Fruit fly (Drosophila melanogaster) whole organism, embryonic: Measurements from ENCODE around the gene Fcp3C.

Experiments
- Adf1 ChIP-seq: fragments of 200-800 bp; sonication (Bioruptor generic); IDR thresholded peaks from 2 replicates; pipeline ENCODE4 v1.3.6; 2022; ENCODE audit warnings: missing biosample characterization, missing genetic modification characterization
- C15 ChIP-seq: fragments of 200-800 bp; sonication (Bioruptor generic); IDR thresholded peaks from 3 replicates; pipeline ENCODE4 v1.3.6; 2022; ENCODE audit warnings: missing biosample characterization, missing genetic modification characterization
- CG1024 ChIP-seq: fragments of 200-800 bp; sonication (Bioruptor generic); IDR thresholded peaks from 2 replicates; pipeline ENCODE4 v1.3.6; 2022; ENCODE audit warnings: missing biosample characterization, missing genetic modification characterization
- CG11093 ChIP-seq: fragments of 200-800 bp; sonication (Bioruptor generic); IDR thresholded peaks from 3 replicates; pipeline ENCODE4 v1.3.6; 2022; ENCODE audit warnings: missing biosample characterization, missing genetic modification characterization
- CG13775 ChIP-seq: fragments of 200-800 bp; sonication (Bioruptor generic); optimal IDR thresholded peaks from 3 replicates; lab custom pipeline; 2017; ENCODE audit warnings: missing biosample characterization, mild to moderate bottlenecking, missing genetic modification characterization
- CG14860 ChIP-seq: fragments of 200-800 bp; sonication (Bioruptor generic); IDR thresholded peaks from 3 replicates; pipeline ENCODE4 v1.3.6; 2022; ENCODE audit warnings: missing biosample characterization, missing genetic modification characterization; ENCODE audit not compliant: partially characterized antibody
- CG14965 ChIP-seq: fragments of 200-800 bp; sonication (Bioruptor generic); optimal IDR thresholded peaks from 2 replicates; lab custom pipeline; 2016; ENCODE audit warnings: missing biosample characterization, missing genetic modification characterization, borderline replicate concordance
- CG16779 ChIP-seq: fragments of 200-800 bp; sonication (Bioruptor generic); IDR thresholded peaks from 2 replicates; pipeline ENCODE4 v1.3.6; 2022; ENCODE audit warnings: missing biosample characterization, missing genetic modification characterization
- CG16815 ChIP-seq: fragments of 200-800 bp; sonication (Bioruptor generic); optimal IDR thresholded peaks from 3 replicates; lab custom pipeline; 2017; ENCODE audit warnings: missing biosample characterization, mild to moderate bottlenecking, missing genetic modification characterization
- CG17802 ChIP-seq: fragments of 200-800 bp; sonication (Bioruptor generic); optimal IDR thresholded peaks from 2 replicates; lab custom pipeline; 2018; ENCODE audit warnings: missing biosample characterization, mild to moderate bottlenecking, missing genetic modification characterization, moderate library complexity
- CG2202 ChIP-seq: fragments of 200-800 bp; sonication (Bioruptor generic); optimal IDR thresholded peaks from 2 replicates; lab custom pipeline; 2018; ENCODE audit warnings: missing biosample characterization, mild to moderate bottlenecking, missing genetic modification characterization
- CG3726 ChIP-seq: fragments of 200-800 bp; sonication (Bioruptor generic); IDR thresholded peaks from 3 replicates; pipeline ENCODE4, ENCODE4 v1.3.6; 2022; ENCODE audit warnings: missing biosample characterization, missing genetic modification characterization
- CG4730 ChIP-seq: fragments of 200-800 bp; sonication (Bioruptor generic); IDR thresholded peaks from 2 replicates; pipeline ENCODE4 v1.3.6; 2022; ENCODE audit warnings: missing biosample characterization, missing genetic modification characterization
- CG4854 ChIP-seq: fragments of 200-800 bp; sonication (Bioruptor generic); optimal IDR thresholded peaks from 2 replicates; lab custom pipeline; 2016; ENCODE audit warnings: missing biosample characterization, missing genetic modification characterization, inconsistent platforms
- CG7928 ChIP-seq: fragments of 200-800 bp; sonication (Bioruptor generic); optimal IDR thresholded peaks from 2 replicates; lab custom pipeline; 2017; ENCODE audit warnings: missing biosample characterization, mild to moderate bottlenecking, missing genetic modification characterization
- CG8290 ChIP-seq, 3 experiments: fragments of 200-800 bp; sonication (Bioruptor generic); optimal IDR thresholded peaks; 2 replicates each; lab custom pipeline; 2016 to 2019; ENCODE audit warnings: missing biosample characterization in 3 of 3, missing genetic modification characterization in 3 of 3, mild to moderate bottlenecking in 2 of 3, moderate library complexity in 1 of 3
- CG9215 ChIP-seq: fragments of 200-800 bp; sonication (Bioruptor generic); IDR thresholded peaks from 2 replicates; pipeline ENCODE4 v1.3.6; 2022; ENCODE audit warnings: missing biosample characterization, missing genetic modification characterization
- CG9609 ChIP-seq: fragments of 200-800 bp; sonication (Bioruptor generic); optimal IDR thresholded peaks from 3 replicates; lab custom pipeline; 2016; ENCODE audit warnings: missing biosample characterization, missing genetic modification characterization
- CrebB ChIP-seq: fragments of 200-800 bp; sonication (Bioruptor generic); optimal IDR thresholded peaks from 3 replicates; lab custom pipeline; 2018; ENCODE audit warnings: missing biosample characterization, mild to moderate bottlenecking, missing genetic modification characterization
- Dp ChIP-seq: fragments of 200-800 bp; sonication (Bioruptor generic); optimal IDR thresholded peaks from 2 replicates; lab custom pipeline; 2018; ENCODE audit warnings: missing biosample characterization, mild to moderate bottlenecking, missing genetic modification characterization, moderate library complexity
- E2f2 ChIP-seq: fragments of 200-800 bp; sonication (Bioruptor generic); IDR thresholded peaks from 2 replicates; pipeline ENCODE4 v1.3.6; 2022; ENCODE audit warnings: missing biosample characterization, missing genetic modification characterization
- Gsc ChIP-seq: fragments of 200-800 bp; sonication (Bioruptor generic); IDR thresholded peaks from 2 replicates; pipeline ENCODE4 v1.3.6; 2022; ENCODE audit warnings: missing biosample characterization, missing genetic modification characterization
- HmgZ ChIP-seq: fragments of 200-800 bp; sonication (Bioruptor generic); optimal IDR thresholded peaks from 2 replicates; lab custom pipeline; 2018; ENCODE audit warnings: missing biosample characterization, mild to moderate bottlenecking, missing genetic modification characterization
- Kr ChIP-seq: fragments of 200-800 bp; sonication (Bioruptor generic); optimal IDR thresholded peaks from 2 replicates; lab custom pipeline; 2017; ENCODE audit warnings: missing biosample characterization, mild to moderate bottlenecking, missing genetic modification characterization
- Max ChIP-seq: fragments of 200-800 bp; sonication (Bioruptor generic); optimal IDR thresholded peaks from 2 replicates; lab custom pipeline; 2016; ENCODE audit warnings: missing biosample characterization, mild to moderate bottlenecking, missing genetic modification characterization
- Med ChIP-seq: fragments of 200-800 bp; sonication (Bioruptor generic); peaks from one replicate; lab custom pipeline; 2016; ENCODE audit warnings: missing biosample characterization, missing genetic modification characterization, mild to moderate bottlenecking, inconsistent platforms, moderate library complexity
- Meics ChIP-seq: fragments of 200-800 bp; sonication (Bioruptor generic); optimal IDR thresholded peaks from 2 replicates; lab custom pipeline; 2017; ENCODE audit warnings: missing biosample characterization, mild to moderate bottlenecking, missing genetic modification characterization
- Mes4 ChIP-seq: fragments of 200-800 bp; sonication (Bioruptor generic); optimal IDR thresholded peaks from 2 replicates; lab custom pipeline; 2016; ENCODE audit warnings: missing biosample characterization, missing genetic modification characterization
- NK7.1 ChIP-seq: fragments of 200-800 bp; sonication (Bioruptor generic); optimal IDR thresholded peaks from 3 replicates; lab custom pipeline; 2016; ENCODE audit warnings: missing biosample characterization, missing genetic modification characterization
- NfI ChIP-seq: fragments of 200-800 bp; sonication (Bioruptor generic); optimal IDR thresholded peaks from 3 replicates; lab custom pipeline; 2018; ENCODE audit warnings: missing biosample characterization, mild to moderate bottlenecking, missing genetic modification characterization, moderate library complexity
- Optix ChIP-seq: fragments of 200-800 bp; sonication (Bioruptor generic); IDR thresholded peaks from 3 replicates; pipeline ENCODE4 v1.3.6; 2022; ENCODE audit warnings: missing biosample characterization, missing genetic modification characterization
- Rx ChIP-seq: fragments of 200-800 bp; sonication (Bioruptor generic); IDR thresholded peaks from 2 replicates; pipeline ENCODE4 v1.3.6; 2022; ENCODE audit warnings: missing biosample characterization, missing genetic modification characterization
- Sox100B ChIP-seq: fragments of 200-800 bp; sonication (Bioruptor generic); optimal IDR thresholded peaks from 3 replicates; lab custom pipeline; 2018; ENCODE audit warnings: missing biosample characterization, mild to moderate bottlenecking, missing genetic modification characterization
- Sox102F ChIP-seq: fragments of 200-800 bp; sonication (Bioruptor generic); optimal IDR thresholded peaks from 2 replicates; lab custom pipeline; 2018; ENCODE audit warnings: missing biosample characterization, mild to moderate bottlenecking, missing genetic modification characterization, moderate library complexity
- Usf ChIP-seq: fragments of 200-800 bp; sonication (Bioruptor generic); optimal IDR thresholded peaks from 2 replicates; lab custom pipeline; 2017; ENCODE audit warnings: missing genotype, missing biosample characterization, missing genetic modification characterization
- ab ChIP-seq: fragments of 200-800 bp; sonication (Bioruptor generic); optimal IDR thresholded peaks from 2 replicates; lab custom pipeline; 2016; ENCODE audit warnings: missing biosample characterization, missing genetic modification characterization
- ap ChIP-seq: fragments of 200-800 bp; sonication (Bioruptor generic); IDR thresholded peaks from 2 replicates; pipeline ENCODE4 v1.3.6; 2022; ENCODE audit warnings: missing biosample characterization, missing genetic modification characterization
- cas ChIP-seq: fragments of 200-800 bp; sonication (Bioruptor generic); IDR thresholded peaks from 2 replicates; pipeline ENCODE4 v1.3.6; 2022; ENCODE audit warnings: missing biosample characterization, missing genetic modification characterization
- dimm ChIP-seq: fragments of 200-800 bp; sonication (Bioruptor generic); IDR thresholded peaks from 2 replicates; pipeline ENCODE4 v1.3.6; 2022; ENCODE audit warnings: missing biosample characterization, missing genetic modification characterization
- dmrt99B ChIP-seq: fragments of 200-800 bp; sonication (Bioruptor generic); optimal IDR thresholded peaks from 2 replicates; lab custom pipeline; 2018; ENCODE audit warnings: missing biosample characterization, mild to moderate bottlenecking, missing genetic modification characterization, moderate library complexity
- fd96Cb ChIP-seq: fragments of 200-800 bp; sonication (Bioruptor generic); optimal IDR thresholded peaks from 2 replicates; lab custom pipeline; 2018; ENCODE audit warnings: missing biosample characterization, mild to moderate bottlenecking, missing genetic modification characterization, moderate library complexity
- fru ChIP-seq: fragments of >200 bp; optimal IDR thresholded peaks from 2 replicates; lab custom pipeline; 2017
- hkb ChIP-seq, 2 experiments: fragments of 200-800 bp in 1 of 2; fragments of >200 bp in 1 of 2; sonication (Bioruptor generic) in 1 of 2; IDR thresholded peaks in 1 of 2; optimal IDR thresholded peaks in 1 of 2; 2 replicates each; pipeline versions ENCODE4 v1.3.6 to Lab custom; 2017 to 2022; ENCODE audit warnings: missing biosample characterization in 1 of 2, missing genetic modification characterization in 1 of 2
- jing ChIP-seq: fragments of 200-800 bp; sonication (Bioruptor generic); optimal IDR thresholded peaks from 2 replicates; lab custom pipeline; 2018; ENCODE audit warnings: missing biosample characterization, mild to moderate bottlenecking, missing genetic modification characterization
- jumu ChIP-seq: fragments of 200-800 bp; sonication (Bioruptor generic); optimal IDR thresholded peaks from 3 replicates; lab custom pipeline; 2016; ENCODE audit warnings: missing biosample characterization, missing genetic modification characterization
- lmd ChIP-seq: fragments of 200-800 bp; sonication (Bioruptor generic); IDR thresholded peaks from 2 replicates; pipeline ENCODE4 v1.3.6; 2022; ENCODE audit warnings: missing biosample characterization, missing genetic modification characterization
- p53 ChIP-seq: fragments of 200-800 bp; sonication (Bioruptor generic); optimal IDR thresholded peaks from 2 replicates; lab custom pipeline; 2016; ENCODE audit warnings: missing biosample characterization, missing genetic modification characterization
- ssp ChIP-seq: fragments of 200-800 bp; sonication (Bioruptor generic); IDR thresholded peaks from 2 replicates; pipeline ENCODE4 v1.3.6; 2022; ENCODE audit warnings: missing biosample characterization, missing genetic modification characterization
- unc-4 ChIP-seq: fragments of 200-800 bp; sonication (Bioruptor generic); IDR thresholded peaks from 2 replicates; pipeline ENCODE4 v1.3.6; 2022; ENCODE audit warnings: missing biosample characterization, missing genetic modification characterization; ENCODE audit not compliant: partially characterized antibody
- wor ChIP-seq: fragments of 200-800 bp; sonication (Bioruptor generic); IDR thresholded peaks from 2 replicates; pipeline ENCODE4 v1.3.6; 2022; ENCODE audit warnings: missing biosample characterization, missing genetic modification characterization
- zen ChIP-seq: fragments of 200-800 bp; sonication (Bioruptor generic); optimal IDR thresholded peaks from 3 replicates; lab custom pipeline; 2018; ENCODE audit warnings: missing biosample characterization, mild to moderate bottlenecking, missing genetic modification characterization, moderate library complexity
- zf30C ChIP-seq: fragments of 200-800 bp; sonication (Bioruptor generic); optimal IDR thresholded peaks from 3 replicates; lab custom pipeline; 2018; ENCODE audit warnings: missing biosample characterization, mild to moderate bottlenecking, missing genetic modification characterization

Gene Fcp3C

dm6 chrX:3188419-3188818 lies 14.1 kb upstream of the Fcp3C start (continued):
- no peak for TF ChIP-seq CG17802 (tag; lab: Kevin White, UChicago)
- TF ChIP-seq E2f2 (GFP tag; lab: Robert Waterston, UW), result no peak
- no peak for TF ChIP-seq Dp (GFP tag; lab: Kevin White, UChicago)
- TF ChIP-seq Gsc (GFP tag; lab: Robert Waterston, UW), result no peak
- TF ChIP-seq CG16779 (GFP tag; lab: Robert Waterston, UW), result no peak
- TF ChIP-seq CG11093 (GFP tag; lab: Robert Waterston, UW), result no peak; the same call in 2 of the 3 replicates
- TF ChIP-seq Sox102F (GFP tag; lab: Kevin White, UChicago), result peak; percentile 42
- TF ChIP-seq CG13775 (GFP tag; lab: Kevin White, UChicago), result no peak
- TF ChIP-seq CG9215 (GFP tag; lab: Robert Waterston, UW), result no peak
- no peak for TF ChIP-seq p53 (GFP tag; lab: Kevin White, UChicago)
- TF ChIP-seq Mes4 (GFP tag; lab: Kevin White, UChicago), result no peak
- peak; percentile 43 for TF ChIP-seq Meics (GFP tag; lab: Kevin White, UChicago)
- TF ChIP-seq CG9609, result no peak
- TF ChIP-seq ab (GFP tag; lab: Kevin White, UChicago), result no peak
- TF ChIP-seq cas (GFP tag; lab: Robert Waterston, UW), result no peak
- peak; percentile 30 for TF ChIP-seq dmrt99B (tag; lab: Kevin White, UChicago)
- no peak for TF ChIP-seq dimm
- TF ChIP-seq jumu (GFP tag; lab: Kevin White, UChicago), result no peak
- no peak for TF ChIP-seq Kr (GFP tag; lab: Kevin White, UChicago)
- peak; percentile 28 for TF ChIP-seq CG4854 (GFP tag; lab: Kevin White, UChicago)
- no peak for TF ChIP-seq Adf1 (GFP tag; lab: Robert Waterston, UW)
- TF ChIP-seq fd96Cb, result no peak
- TF ChIP-seq wor (GFP tag; lab: Robert Waterston, UW), result no peak
- TF ChIP-seq CG14965, result no peak
- TF ChIP-seq ssp (GFP tag; lab: Robert Waterston, UW), result no peak
- no peak for TF ChIP-seq lmd (GFP tag; lab: Robert Waterston, UW)
- TF ChIP-seq jing, result no peak
- TF ChIP-seq CG16815, result no peak
- no peak for TF ChIP-seq Rx (GFP tag; lab: Robert Waterston, UW)
- TF ChIP-seq Optix (GFP tag; lab: Robert Waterston, UW), result no peak
- no peak for TF ChIP-seq C15 (GFP tag; lab: Robert Waterston, UW)
- TF ChIP-seq unc-4 (GFP tag; lab: Robert Waterston, UW), result no peak
- TF ChIP-seq Med (GFP tag; lab: Kevin White, UChicago), result peak; percentile 93
- TF ChIP-seq CG1024 (GFP tag; lab: Robert Waterston, UW), result no peak; the same call in 1 of the 2 replicates
- no peak for TF ChIP-seq zen (tag; lab: Kevin White, UChicago)
- peak; percentile 33 for TF ChIP-seq CG2202 (tag; lab: Kevin White, UChicago)
- TF ChIP-seq Usf (GFP tag; lab: Kevin White, UChicago), result no peak
- TF ChIP-seq NK7.1 (GFP tag; lab: Kevin White, UChicago), result no peak
- no peak for TF ChIP-seq zf30C (GFP tag; lab: Kevin White, UChicago)
- peak; percentile 56 for TF ChIP-seq Sox100B
- no peak for TF ChIP-seq CG3726 (GFP tag; lab: Robert Waterston, UW)
- no peak for TF ChIP-seq fru (lab: Kevin White, UChicago)
- peak; percentile 8 for TF ChIP-seq CG8290 (GFP tag; optimal IDR thresholded peaks at IDR 0.05; lab: Kevin White, UChicago)
- TF ChIP-seq CG8290 (tag; optimal IDR thresholded peaks at IDR 0.05; lab: Kevin White, UChicago), result peak in 1 of 2 experiments; percentile 61
- no peak for TF ChIP-seq Max (GFP tag; lab: Kevin White, UChicago)
- no peak for TF ChIP-seq NfI (GFP tag; lab: Kevin White, UChicago)
- TF ChIP-seq CG7928 (GFP tag; lab: Kevin White, UChicago), result no peak
- TF ChIP-seq CrebB (tag; lab: Kevin White, UChicago), result peak; percentile 45
- no peak for TF ChIP-seq hkb (optimal IDR thresholded peaks at IDR 0.05; lab: Kevin White, UChicago)
- TF ChIP-seq hkb (GFP tag; IDR thresholded peaks at IDR 0.05; lab: Robert Waterston, UW), result peak; percentile 70
- TF ChIP-seq CG4730 (GFP tag; lab: Robert Waterston, UW), result no peak
- TF ChIP-seq CG14860 (GFP tag; lab: Robert Waterston, UW), result no peak
- TF ChIP-seq HmgZ (tag; lab: Kevin White, UChicago), result peak; percentile 49
- TF ChIP-seq ap, result no peak
